Fruit fly (Drosophila melanogaster) whole organism, wandering third instar larva: ENCODE results near the gene Enoph.

Source experiments
- Abd-B ChIP-seq: fragments of >200 bp; optimal IDR thresholded peaks from 2 replicates; lab custom pipeline; 2017; ENCODE audit warnings: missing biosample characterization, missing genetic modification characterization
- CG32264 ChIP-seq: fragments of 200-800 bp; sonication (Bioruptor generic); optimal IDR thresholded peaks from 2 replicates; lab custom pipeline; 2016; ENCODE audit warnings: missing biosample characterization, missing genetic modification characterization
- Dfd ChIP-seq: fragments of >200 bp; optimal IDR thresholded peaks from 2 replicates; lab custom pipeline; 2017; ENCODE audit warnings: missing biosample characterization, missing genetic modification characterization
- Myc ChIP-seq: fragments of >200 bp; optimal IDR thresholded peaks from 2 replicates; lab custom pipeline; 2017
- dl ChIP-seq, 2 experiments: fragments of 175-275, 200-275 bp in 1 of 2; fragments of 200-275 bp in 1 of 2; sonication (Bioruptor generic); optimal IDR thresholded peaks; lab custom pipeline; 2018; ENCODE audit warnings: mild to moderate bottlenecking in 2 of 2, missing biosample characterization in 2 of 2, missing genetic modification characterization in 2 of 2, moderate library complexity in 2 of 2; ENCODE audit not compliant: partially characterized antibody in 2 of 2, insufficient read depth in 1 of 2
- ey ChIP-seq: fragments of 200-800 bp; sonication (Bioruptor generic); optimal IDR thresholded peaks from 2 replicates; lab custom pipeline; 2016; ENCODE audit warnings: missing biosample characterization, missing genetic modification characterization
- fru ChIP-seq: fragments of 200-800 bp; sonication (Bioruptor generic); optimal IDR thresholded peaks from 3 replicates; lab custom pipeline; 2016; ENCODE audit warnings: missing biosample characterization, mild to moderate bottlenecking, missing genetic modification characterization
- h ChIP-seq: fragments of 200-800 bp; sonication (Bioruptor generic); optimal IDR thresholded peaks from 3 replicates; lab custom pipeline; 2016; ENCODE audit warnings: missing biosample characterization, mild to moderate bottlenecking, missing genetic modification characterization
- psq ChIP-seq: fragments of 200-800 bp; sonication (Bioruptor generic); optimal IDR thresholded peaks from 3 replicates; lab custom pipeline; 2017; ENCODE audit warnings: missing biosample characterization, mild to moderate bottlenecking, missing genetic modification characterization, moderate library complexity
- sv ChIP-seq: fragments of 200-800 bp; sonication (Bioruptor generic); optimal IDR thresholded peaks from 3 replicates; lab custom pipeline; 2016; ENCODE audit warnings: missing biosample characterization, missing genetic modification characterization
- usp ChIP-seq: fragments of >200 bp; optimal IDR thresholded peaks from 2 replicates; lab custom pipeline; 2017; ENCODE audit warnings: missing biosample characterization, missing genetic modification characterization
- woc ChIP-seq: sonication (Bioruptor generic); optimal IDR thresholded peaks from 2 replicates; lab custom pipeline; 2016; ENCODE audit warnings: missing biosample characterization, mild to moderate bottlenecking, missing genetic modification characterization

DNA sequence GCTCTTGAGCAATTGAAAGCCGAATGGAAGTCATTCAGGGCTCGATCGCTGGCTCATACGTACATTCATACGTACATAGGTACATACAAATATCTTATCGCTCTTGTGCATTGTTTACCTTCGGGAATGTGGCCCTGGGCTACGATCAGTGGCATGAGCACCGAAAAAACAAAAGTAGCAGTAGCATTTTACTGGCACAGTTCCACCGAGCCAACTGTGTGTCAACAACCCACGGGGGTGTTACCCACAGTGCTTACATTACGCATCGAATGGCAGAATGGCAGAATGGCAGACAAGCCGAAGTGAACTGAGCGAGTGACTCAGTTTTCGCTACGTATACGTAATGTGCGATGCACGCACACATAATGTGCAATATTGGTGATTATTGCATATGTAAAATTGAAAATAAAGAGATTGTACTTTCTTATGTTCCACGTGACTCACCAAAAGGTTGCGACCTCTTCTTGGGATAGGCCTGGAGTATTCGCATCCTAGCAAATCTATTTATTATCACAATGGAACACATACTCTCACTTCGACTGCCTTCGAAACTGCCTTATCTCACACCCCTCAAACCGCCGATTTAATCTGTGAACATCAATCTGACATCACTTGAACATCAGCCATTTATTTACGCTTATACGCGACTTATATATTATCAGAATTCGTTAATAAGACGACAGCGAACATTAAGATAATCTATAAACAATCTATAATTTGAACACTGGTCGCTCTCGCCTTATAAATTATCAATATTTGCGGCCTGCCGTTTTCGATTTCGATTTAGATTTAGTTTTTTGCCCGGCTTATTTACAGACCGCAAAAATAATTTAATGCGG lies 46.7 kb upstream of the Enoph start:
- TF ChIP-seq ey (GFP tag; lab: Kevin White, UChicago) (no peak), sv (GFP tag; lab: Kevin White, UChicago) (no peak), Abd-B (GFP tag; lab: Kevin White, UChicago) (no peak), Myc (lab: Kevin White, UChicago) (no peak), CG32264 (no peak), Dfd (GFP tag; lab: Kevin White, UChicago) (no peak), psq (peak; percentile 7), usp (GFP tag; lab: Kevin White, UChicago) (no peak), fru (GFP tag; lab: Kevin White, UChicago) (peak; percentile 6), h (peak; percentile 47), dl (GFP tag; optimal IDR thresholded peaks at IDR 0.05; lab: Kevin White, UChicago; ENCODE audit: insufficient read depth in 1 of 2, partially characterized antibody in 2 of 2) (no peak), woc (GFP tag; lab: Kevin White, UChicago) (no peak)
